Fruit fly (Drosophila melanogaster): ENCODE results near the gene CG12278.
A peak's percentile ranks its signal among the peaks of the same experiment; 100 is the strongest.

CG12278 gene

DNA sequence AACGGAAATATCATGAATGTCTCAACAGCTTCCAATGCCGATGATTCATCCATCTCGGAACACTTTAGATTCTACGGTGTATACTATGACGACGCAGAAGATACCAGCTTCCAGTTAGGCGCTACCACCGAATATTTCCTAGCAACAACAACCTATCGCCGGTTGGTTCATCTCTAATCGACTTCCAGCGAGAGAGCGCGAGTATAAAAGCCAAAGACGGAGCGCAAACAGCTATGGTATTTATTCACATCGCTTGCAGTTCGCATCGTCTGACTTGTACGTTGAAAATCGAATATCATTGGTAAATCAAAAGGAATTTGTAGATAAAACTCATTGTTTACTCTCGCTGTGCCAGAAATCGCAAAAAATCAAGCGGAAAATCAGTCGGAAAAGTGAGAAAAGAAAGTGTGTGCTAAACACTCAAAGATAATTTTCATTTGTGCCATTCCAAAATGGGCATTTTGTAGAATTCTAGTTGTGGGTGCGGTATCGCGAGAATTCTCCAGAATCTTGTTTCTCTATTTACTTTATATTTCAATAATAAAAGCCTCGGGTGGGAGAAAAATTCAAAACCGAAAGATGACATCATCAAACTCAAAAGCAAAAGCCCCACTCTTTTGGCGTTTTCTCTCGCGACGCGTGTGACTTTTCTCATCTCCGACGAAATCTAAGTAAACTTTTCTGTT is 21.3 kb downstream of the CG12278 start, which contains the start of gene AnxB9 (continued):
- TF ChIP-seq btn (GFP tag; optimal IDR thresholded peaks at IDR 0.05) (no peak), CG12769 (tag; optimal IDR thresholded peaks at IDR 0.05) (peak; percentile 9), pnt (GFP tag; optimal IDR thresholded peaks at IDR 0.05) (no peak), bowl (GFP tag; IDR thresholded peaks at IDR 0.05) (0 out of 2 replicates have a peak, but pooled peaks have one; percentile 23), CG5953 (GFP tag; IDR thresholded peaks at IDR 0.05) (no peak), CG2678 (tag; optimal IDR thresholded peaks at IDR 0.05) (peak; percentile 37), CG18011 (GFP tag; optimal IDR thresholded peaks at IDR 0.05) (no peak), Asciz (GFP tag; optimal IDR thresholded peaks at IDR 0.05) (peak; percentile 29), salm (tag; optimal IDR thresholded peaks at IDR 0.05) (peak; percentile 20), Pdp1 (GFP tag; optimal IDR thresholded peaks at IDR 0.05) (peak in 1 of 2 experiments; percentile 43), CG13424 (tag; optimal IDR thresholded peaks at IDR 0.05) (no peak), CG15514 (GFP tag; optimal IDR thresholded peaks at IDR 0.05) (peak; percentile 72), Fer3 (tag; optimal IDR thresholded peaks at IDR 0.05) (peak; percentile 57), CG10654 (GFP tag; optimal IDR thresholded peaks at IDR 0.05) (no peak), ewg (GFP tag; optimal IDR thresholded peaks at IDR 0.05) (no peak), NC2β (GFP tag; optimal IDR thresholded peaks at IDR 0.05) (peak; percentile 56), vvl (GFP tag; IDR thresholded peaks at IDR 0.05) (peak; percentile 59), trem (tag; optimal IDR thresholded peaks at IDR 0.05) (peak; percentile 41), CG2199 (GFP tag; IDR thresholded peaks at IDR 0.05) (peak; percentile 72; the same call in 2 of the 3 replicates), sqz (GFP tag; optimal IDR thresholded peaks at IDR 0.05) (peak; percentile 33), CG7357 (GFP tag; IDR thresholded peaks at IDR 0.05) (no peak), CG10321 (GFP tag; IDR thresholded peaks at IDR 0.05) (no peak), prd (optimal IDR thresholded peaks at IDR 0.05) (no peak), prd (GFP tag; IDR thresholded peaks at IDR 0.05) (0 out of 3 replicates have a peak, but pooled peaks have one; percentile 11), Scr (GFP tag; IDR thresholded peaks at IDR 0.05; ENCODE audit: partially characterized antibody) (peak; percentile 67), Bgb (GFP tag; IDR thresholded peaks at IDR 0.05; ENCODE audit: partially characterized antibody) (peak; percentile 80), CG42726 (GFP tag; IDR thresholded peaks at IDR 0.05; ENCODE audit: partially characterized antibody) (peak; percentile 77; the same call in 1 of the 2 replicates), Tbp (GFP tag; optimal IDR thresholded peaks at IDR 0.05) (peak; percentile 79), HLHmδ (GFP tag; optimal IDR thresholded peaks at IDR 0.05) (peak; percentile 56), CG1832 (GFP tag; optimal IDR thresholded peaks at IDR 0.05) (no peak), bbx (GFP tag; IDR thresholded peaks at IDR 0.05; ENCODE audit: partially characterized antibody) (peak; percentile 75), luna (GFP tag; optimal IDR thresholded peaks at IDR 0.05) (no peak), CG11723 (GFP tag; optimal IDR thresholded peaks at IDR 0.05) (peak; percentile 1), Ada2b (GFP tag; IDR thresholded peaks at IDR 0.05) (no peak), Side (GFP tag; optimal IDR thresholded peaks at IDR 0.05) (peak; percentile 42), eve (GFP tag; optimal IDR thresholded peaks at IDR 0.05) (no peak), CG32767 (GFP tag; IDR thresholded peaks at IDR 0.05) (no peak), crc (GFP tag; optimal IDR thresholded peaks at IDR 0.05) (no peak), onecut (GFP tag; IDR thresholded peaks at IDR 0.05) (peak; percentile 60), CG12071 (GFP tag; optimal IDR thresholded peaks at IDR 0.05) (peak; percentile 70), Bdp1 (GFP tag; optimal IDR thresholded peaks at IDR 0.05) (no peak), CkIIα-i1 (GFP tag; IDR thresholded peaks at IDR 0.05) (no peak), Doc2 (GFP tag; IDR thresholded peaks at IDR 0.05) (no peak), hb (GFP tag; IDR thresholded peaks at IDR 0.05; ENCODE audit: partially characterized antibody) (no peak; the same call in 2 of the 3 replicates), CG6854 (GFP tag; optimal IDR thresholded peaks at IDR 0.05) (peak; percentile 48), sd (tag; optimal IDR thresholded peaks at IDR 0.05) (peak; percentile 94), CG17385 (GFP tag; optimal IDR thresholded peaks at IDR 0.05) (peak; percentile 55), eyg (GFP tag; optimal IDR thresholded peaks at IDR 0.05) (peak; percentile 17), cato (GFP tag; optimal IDR thresholded peaks at IDR 0.05; ENCODE audit: borderline replicate concordance) (no peak)
